Worm (Caenorhabditis elegans): Measurements from ENCODE around the gene Y45F10D.15.

Y45F10D.15 gene

DNA sequence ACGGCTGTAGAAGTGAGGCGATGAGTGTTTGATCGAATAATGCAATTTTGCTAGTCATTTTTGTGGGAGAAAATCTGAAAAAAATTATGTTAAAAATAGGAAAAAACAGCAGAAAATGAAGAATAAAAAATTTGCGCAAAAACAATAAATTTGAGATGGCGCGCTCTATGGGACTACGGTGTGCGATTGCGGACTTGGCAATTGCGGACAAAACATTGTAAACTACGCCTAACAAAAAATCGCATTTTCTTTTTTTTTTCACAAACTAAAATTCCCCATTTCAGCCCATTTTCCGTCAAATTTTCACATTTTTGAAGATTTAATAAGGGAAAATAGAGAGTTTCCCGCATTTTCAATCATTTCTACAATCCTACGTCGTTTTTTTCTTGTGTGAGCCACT is 32.1 kb downstream of the Y45F10D.15 start, which contains the start of the genes sas-6 and Y45F10D.7:
TSS of gene sas-6 (minus strand) at position 80 of the 400 bp plus-strand sequence.
TSS of gene Y45F10D.7 (plus strand) at position 256 of the 400 bp plus-strand sequence.
- TF ChIP-seq ama-1 (optimal IDR thresholded peaks at IDR 0.05) (no peak), ama-1 (GFP tag; optimal IDR thresholded peaks at IDR 0.05) (no peak), F49E8.2 (tag; optimal IDR thresholded peaks at IDR 0.05; ENCODE audit: insufficient read depth) (peak; percentile 11), lin-26 (GFP tag; IDR thresholded peaks at IDR 0.05) (no peak), C17E4.6 (GFP tag; IDR thresholded peaks at IDR 0.05) (no peak), snpc-1.1 (tag; optimal IDR thresholded peaks at IDR 0.05; ENCODE audit: insufficient read depth) (no peak), ceh-27 (GFP tag; optimal IDR thresholded peaks at IDR 0.05) (no peak), hlh-12 (tag; optimal IDR thresholded peaks at IDR 0.05) (no peak), snpc-4 (GFP tag; optimal IDR thresholded peaks at IDR 0.05) (peak; percentile 73), snpc-4 (tag; optimal IDR thresholded peaks at IDR 0.05) (peak in 3 of 4 experiments; percentile 89 to 93 (median 89)), F33H1.4 (GFP tag; IDR thresholded peaks at IDR 0.05) (peak; percentile 68), lsl-1 (GFP tag; optimal IDR thresholded peaks at IDR 0.05) (peak; percentile 91), mcd-1 (GFP tag; IDR thresholded peaks at IDR 0.05) (0 out of 2 replicates have a peak, but pooled peaks have one; percentile 30), madf-6 (GFP tag; IDR thresholded peaks at IDR 0.05) (peak; percentile 72), B0019.2 (GFP tag; conservative IDR thresholded peaks at IDR 0.05) (peak; percentile 33; the same call in 1 of the 2 replicates), let-526 (GFP tag; IDR thresholded peaks at IDR 0.05) (no peak), Y53G8AR.9 (GFP tag; conservative IDR thresholded peaks at IDR 0.05) (no peak), lin-40 (tag; optimal IDR thresholded peaks at IDR 0.05) (peak; percentile 6), F55B11.4 (tag; optimal IDR thresholded peaks at IDR 0.05; ENCODE audit: borderline replicate concordance, insufficient read depth) (no peak), unc-62 (GFP tag; optimal IDR thresholded peaks at IDR 0.05) (no peak), F22D6.2 (tag; optimal IDR thresholded peaks at IDR 0.05) (no peak), ZK185.1 (tag; optimal IDR thresholded peaks at IDR 0.05; ENCODE audit: poor library complexity, severe bottlenecking) (peak; percentile 36), mxl-1 (tag; optimal IDR thresholded peaks at IDR 0.05) (no peak), hmg-20 (GFP tag; IDR thresholded peaks at IDR 0.05) (no peak), nhr-179 (tag; optimal IDR thresholded peaks at IDR 0.05) (no peak), nfya-2 (GFP tag; IDR thresholded peaks at IDR 0.05) (no peak), nhr-120 (GFP tag; IDR thresholded peaks at IDR 0.05) (no peak), tbp1 (GFP tag; optimal IDR thresholded peaks at IDR 0.05) (peak; percentile 62), sea-2 (GFP tag; IDR thresholded peaks at IDR 0.05) (no peak), ztf-3 (GFP tag; optimal IDR thresholded peaks at IDR 0.05) (no peak), egrh-3 (GFP tag; IDR thresholded peaks at IDR 0.05) (no peak), repo-1 (tag; optimal IDR thresholded peaks at IDR 0.05) (no peak), lag-1 (GFP tag; IDR thresholded peaks at IDR 0.05) (no peak), F37B4.10 (GFP tag; IDR thresholded peaks at IDR 0.05) (no peak), lsy-27 (tag; optimal IDR thresholded peaks at IDR 0.05; ENCODE audit: borderline replicate concordance, insufficient read depth) (no peak), rec-8 (tag; optimal IDR thresholded peaks at IDR 0.05) (no peak), nhr-80 (tag; optimal IDR thresholded peaks at IDR 0.05) (no peak), akir-1 (GFP tag; optimal IDR thresholded peaks at IDR 0.05) (no peak), ccch-3 (GFP tag; optimal IDR thresholded peaks at IDR 0.05) (no peak), him-1 (tag; optimal IDR thresholded peaks at IDR 0.05) (no peak), chd-7 (tag; optimal IDR thresholded peaks at IDR 0.05) (no peak), rpc-1 (optimal IDR thresholded peaks at IDR 0.05) (peak; percentile 6), rpc-1 (tag; optimal IDR thresholded peaks at IDR 0.05) (no peak), F39B2.1 (GFP tag; IDR thresholded peaks at IDR 0.05) (no peak), egl-44 (GFP tag; IDR thresholded peaks at IDR 0.05) (no peak), sdz-38 (tag; optimal IDR thresholded peaks at IDR 0.05) (no peak), snpc-1.3 (tag; optimal IDR thresholded peaks at IDR 0.05; ENCODE audit: insufficient read depth) (peak; percentile 79), pha-4 (tag; optimal IDR thresholded peaks at IDR 0.05) (peak; percentile 27), lin-35 (GFP tag; optimal IDR thresholded peaks at IDR 0.05) (peak in 1 of 3 experiments; percentile 78)
